Fruit fly (Drosophila melanogaster) Kc167 (cell line): ENCODE results near the gene TwdlD.

Source experiments
- Myc ChIP-seq: fragments of >200 bp; optimal IDR thresholded peaks from 2 replicates; lab custom pipeline; 2017; ENCODE audit warnings: missing external identifiers
- h ChIP-seq: fragments of >200 bp; optimal IDR thresholded peaks from 3 replicates; lab custom pipeline; 2018; ENCODE audit warnings: missing external identifiers
- insv ChIP-seq: fragments of >200 bp; optimal IDR thresholded peaks from 3 replicates; lab custom pipeline; 2018; ENCODE audit warnings: missing external identifiers
- psq ChIP-seq: fragments of >200 bp; optimal IDR thresholded peaks from 2 replicates; lab custom pipeline; 2017; ENCODE audit warnings: missing external identifiers

DNA sequence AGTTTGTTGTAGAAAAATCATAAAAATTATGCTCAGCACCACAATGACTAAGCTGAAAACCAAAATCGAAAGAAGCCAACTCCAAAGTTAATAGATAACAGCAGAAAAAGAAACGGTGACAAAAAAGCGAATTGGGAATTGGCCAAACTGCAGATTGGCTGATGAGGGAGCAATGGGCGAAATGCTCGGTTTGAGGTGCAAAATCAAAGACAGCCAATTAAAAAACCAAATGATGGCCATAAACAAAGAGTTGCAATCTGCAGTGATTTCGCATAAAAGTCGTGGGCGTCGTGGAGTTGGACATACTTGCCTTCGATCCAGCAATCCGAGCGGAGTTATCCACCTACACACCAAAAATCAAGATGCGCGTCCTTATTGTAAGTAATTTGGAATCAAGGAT lies 6.4 kb upstream of the TwdlD start, which contains the start of gene TwdlH:
- TF ChIP-seq psq (no peak), h (lab: Kevin White, UChicago) (no peak), Myc (lab: Kevin White, UChicago) (no peak), insv (lab: Kevin White, UChicago) (no peak)
